Worm (Caenorhabditis elegans) whole organism, late embryonic: Measurements from ENCODE around the gene oma-1.

Source experiments
- C08G9.2 ChIP-seq: sonication (generic microtip); optimal IDR thresholded peaks from 2 replicates; lab custom pipeline; 2016; ENCODE audit warnings: mild to moderate bottlenecking, missing genetic modification characterization, moderate library complexity, missing compliant biosample characterization
- C38D4.7 ChIP-seq: fragments of 200-800 bp; sonication (Bioruptor generic); optimal IDR thresholded peaks from 2 replicates; lab custom pipeline; 2018; ENCODE audit warnings: mild to moderate bottlenecking, missing genetic modification characterization, moderate library complexity, missing compliant biosample characterization
- K09A11.1 ChIP-seq: sonication (generic microtip); optimal IDR thresholded peaks from 2 replicates; lab custom pipeline; 2017; ENCODE audit warnings: antibody characterized with exemption, mild to moderate bottlenecking, missing genetic modification characterization, missing compliant biosample characterization; ENCODE audit not compliant: insufficient read depth
- T23F11.4 ChIP-seq: fragments of 200-800 bp; sonication (Bioruptor generic); optimal IDR thresholded peaks from 2 replicates; lab custom pipeline; 2018; ENCODE audit warnings: mild to moderate bottlenecking, missing genetic modification characterization, missing compliant biosample characterization
- Y22D7AL.16 ChIP-seq: sonication (generic microtip); optimal IDR thresholded peaks from 2 replicates; lab custom pipeline; 2016; ENCODE audit warnings: missing genetic modification characterization, missing compliant biosample characterization
- ama-1 ChIP-seq: fragments of 150-350 bp; optimal IDR thresholded peaks from 2 replicates; lab custom pipeline; 2014
- ceh-18 ChIP-seq: sonication (generic microtip); optimal IDR thresholded peaks from 2 replicates; lab custom pipeline; 2016; ENCODE audit warnings: missing genetic modification characterization, missing compliant biosample characterization
- ceh-22 ChIP-seq: sonication (generic microtip); optimal IDR thresholded peaks from 2 replicates; lab custom pipeline; 2017; ENCODE audit warnings: missing biosample characterization, missing genetic modification characterization
- ceh-24 ChIP-seq: sonication (generic microtip); optimal IDR thresholded peaks from 2 replicates; lab custom pipeline; 2016; ENCODE audit warnings: mild to moderate bottlenecking, missing genetic modification characterization, missing compliant biosample characterization
- ceh-30 ChIP-seq: fragments of 150-350 bp; optimal IDR thresholded peaks from 2 replicates; lab custom pipeline; 2014; ENCODE audit warnings: missing biosample characterization, missing genetic modification characterization
- ceh-31 ChIP-seq: sonication (generic microtip); optimal IDR thresholded peaks from 2 replicates; lab custom pipeline; 2016; ENCODE audit warnings: missing genetic modification characterization, missing compliant biosample characterization
- ceh-45 ChIP-seq: fragments of 200-800 bp; sonication (Bioruptor generic); IDR thresholded peaks from 2 replicates; pipeline ENCODE4 v1.3.6; 2022; ENCODE audit warnings: missing genetic modification reagents, missing genetic modification characterization, missing compliant biosample characterization
- ceh-48 ChIP-seq: sonication (generic microtip); optimal IDR thresholded peaks from 2 replicates; lab custom pipeline; 2016; ENCODE audit warnings: missing genetic modification characterization, inconsistent platforms, missing compliant biosample characterization
- ceh-6 ChIP-seq: fragments of 200-800 bp; sonication (Bioruptor generic); optimal IDR thresholded peaks from 2 replicates; lab custom pipeline; 2018; ENCODE audit warnings: mild to moderate bottlenecking, missing genetic modification characterization, missing compliant biosample characterization
- ceh-9 ChIP-seq: sonication (generic microtip); optimal IDR thresholded peaks from 2 replicates; lab custom pipeline; 2016; ENCODE audit warnings: mild to moderate bottlenecking, missing genetic modification characterization, inconsistent platforms, missing compliant biosample characterization
- che-1 ChIP-seq: sonication (generic microtip); optimal IDR thresholded peaks from 2 replicates; lab custom pipeline; 2016; ENCODE audit warnings: mild to moderate bottlenecking, missing genetic modification characterization, missing compliant biosample characterization
- dmd-4 ChIP-seq: sonication (generic microtip); optimal IDR thresholded peaks from 2 replicates; lab custom pipeline; 2016; ENCODE audit warnings: borderline replicate concordance, missing genetic modification characterization, missing compliant biosample characterization
- elt-2 ChIP-seq: sonication (generic microtip); optimal IDR thresholded peaks from 2 replicates; lab custom pipeline; 2016; ENCODE audit warnings: missing genetic modification reagents, missing genetic modification characterization, missing compliant biosample characterization
- elt-4 ChIP-seq: sonication (generic microtip); optimal IDR thresholded peaks from 2 replicates; lab custom pipeline; 2016; ENCODE audit warnings: missing genetic modification characterization, missing compliant biosample characterization
- fkh-10 ChIP-seq: fragments of 150-350 bp; optimal IDR thresholded peaks from 2 replicates; lab custom pipeline; 2014; ENCODE audit warnings: missing biosample characterization, missing genetic modification reagents, missing genetic modification characterization
- fkh-6 ChIP-seq: sonication (generic microtip); optimal IDR thresholded peaks from 2 replicates; lab custom pipeline; 2016; ENCODE audit warnings: missing genetic modification characterization, missing compliant biosample characterization
- gmeb-2 ChIP-seq: sonication (generic microtip); optimal IDR thresholded peaks from 2 replicates; lab custom pipeline; 2016; ENCODE audit warnings: missing genetic modification characterization, inconsistent platforms, missing compliant biosample characterization
- hlh-13 ChIP-seq: fragments of 200-800 bp; sonication (Bioruptor generic); optimal IDR thresholded peaks from 2 replicates; lab custom pipeline; 2018; ENCODE audit warnings: mild to moderate bottlenecking, missing genetic modification characterization, missing compliant biosample characterization
- hlh-30 ChIP-seq: sonication (generic microtip); optimal IDR thresholded peaks from 2 replicates; lab custom pipeline; 2017; ENCODE audit warnings: antibody characterized with exemption, missing genetic modification characterization, missing compliant biosample characterization; ENCODE audit not compliant: insufficient read depth
- hlh-8 ChIP-seq: sonication (generic microtip); optimal IDR thresholded peaks from 2 replicates; lab custom pipeline; 2016; ENCODE audit warnings: missing genotype, missing genetic modification characterization, missing compliant biosample characterization
- lim-6 ChIP-seq: sonication (generic microtip); optimal IDR thresholded peaks from 2 replicates; lab custom pipeline; 2016; ENCODE audit warnings: missing genetic modification characterization, missing compliant biosample characterization
- lin-11 ChIP-seq: fragments of 200-800 bp; sonication (Bioruptor generic); optimal IDR thresholded peaks from 2 replicates; lab custom pipeline; 2018; ENCODE audit warnings: mild to moderate bottlenecking, missing genetic modification characterization, missing compliant biosample characterization
- nfya-1 ChIP-seq: sonication (generic microtip); optimal IDR thresholded peaks from 2 replicates; lab custom pipeline; 2017; ENCODE audit warnings: missing genetic modification characterization, mild to moderate bottlenecking, missing compliant biosample characterization, antibody characterized with exemption, moderate library complexity
- nhr-232 ChIP-seq: sonication (generic microtip); optimal IDR thresholded peaks from 2 replicates; lab custom pipeline; 2016; ENCODE audit warnings: missing genetic modification characterization, missing compliant biosample characterization
- npax-4 ChIP-seq: sonication (generic microtip); optimal IDR thresholded peaks from 2 replicates; lab custom pipeline; 2016; ENCODE audit warnings: missing genetic modification characterization, missing compliant biosample characterization
- pag-3 ChIP-seq: sonication (generic microtip); optimal IDR thresholded peaks from 2 replicates; lab custom pipeline; 2016; ENCODE audit warnings: missing compliant biosample characterization, missing genetic modification characterization, borderline replicate concordance
- pat-9 ChIP-seq: fragments of 200-800 bp; sonication (Bioruptor generic); optimal IDR thresholded peaks from 2 replicates; lab custom pipeline; 2018; ENCODE audit warnings: mild to moderate bottlenecking, missing genetic modification characterization, moderate library complexity, missing compliant biosample characterization
- pax-1 ChIP-seq: fragments of 150-350 bp; optimal IDR thresholded peaks from 2 replicates; lab custom pipeline; 2014; ENCODE audit warnings: missing biosample characterization, missing genetic modification characterization
- pha-2 ChIP-seq: sonication (generic microtip); optimal IDR thresholded peaks from 2 replicates; lab custom pipeline; 2017; ENCODE audit warnings: mild to moderate bottlenecking, missing genetic modification characterization, missing compliant biosample characterization
- pha-4 ChIP-seq: fragments of 150-350 bp; optimal IDR thresholded peaks from 2 replicates; lab custom pipeline; 2018; ENCODE audit warnings: missing biosample characterization, missing genetic modification reagents, missing genetic modification characterization
- pros-1 ChIP-seq: fragments of 150-350 bp; optimal IDR thresholded peaks from 2 replicates; lab custom pipeline; 2014; ENCODE audit warnings: missing biosample characterization, missing genetic modification reagents, missing genetic modification characterization
- ref-2 ChIP-seq: sonication (generic microtip); optimal IDR thresholded peaks from 2 replicates; lab custom pipeline; 2016; ENCODE audit warnings: missing genetic modification characterization, missing compliant biosample characterization
- sdc-2 ChIP-seq: sonication (generic microtip); optimal IDR thresholded peaks from 2 replicates; lab custom pipeline; 2016; ENCODE audit warnings: missing genotype, missing genetic modification characterization, missing compliant biosample characterization
- sox-4 ChIP-seq: sonication (generic microtip); optimal IDR thresholded peaks from 2 replicates; lab custom pipeline; 2017; ENCODE audit warnings: mild to moderate bottlenecking, missing genetic modification characterization, inconsistent platforms, missing compliant biosample characterization
- syd-9 ChIP-seq: sonication (generic microtip); optimal IDR thresholded peaks from 2 replicates; lab custom pipeline; 2016; ENCODE audit warnings: mild to moderate bottlenecking, missing genetic modification characterization, moderate library complexity, missing compliant biosample characterization
- tbx-2 ChIP-seq: sonication (generic microtip); optimal IDR thresholded peaks from 2 replicates; lab custom pipeline; 2016; ENCODE audit warnings: missing genetic modification characterization, missing compliant biosample characterization
- ttx-3 ChIP-seq: sonication (generic microtip); optimal IDR thresholded peaks from 2 replicates; lab custom pipeline; 2016; ENCODE audit warnings: missing genetic modification reagents, missing genetic modification characterization, missing compliant biosample characterization
- unc-42 ChIP-seq: sonication (generic microtip); optimal IDR thresholded peaks from 2 replicates; lab custom pipeline; 2016; ENCODE audit warnings: missing genotype, missing genetic modification characterization, missing compliant biosample characterization
- unc-55 ChIP-seq: sonication (generic microtip); optimal IDR thresholded peaks from 2 replicates; lab custom pipeline; 2017; ENCODE audit warnings: missing biosample characterization, missing genetic modification reagents, missing genetic modification characterization
- zip-5 ChIP-seq: sonication (generic microtip); optimal IDR thresholded peaks from 2 replicates; lab custom pipeline; 2016; ENCODE audit warnings: missing genetic modification characterization, missing compliant biosample characterization

oma-1 gene

DNA sequence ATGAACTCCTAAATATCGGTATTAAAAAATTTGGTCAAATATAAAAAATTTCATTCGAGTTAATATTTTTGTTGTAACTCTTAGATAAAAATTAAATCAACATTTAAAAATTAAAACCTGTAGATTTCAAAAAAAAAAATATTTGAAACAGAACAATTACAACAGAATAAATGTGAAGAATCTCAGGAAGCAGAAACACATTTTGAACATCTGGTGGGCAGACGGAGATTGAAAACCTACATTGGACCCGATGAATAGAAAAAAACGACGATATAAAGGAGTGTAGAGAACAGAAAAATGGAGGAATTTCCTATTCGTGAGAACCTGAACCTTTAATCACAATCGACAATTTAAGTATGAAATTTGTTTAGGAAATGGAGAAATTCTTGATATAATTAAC is 35.4 kb downstream of the oma-1 start:
- TF ChIP-seq hlh-8 (tag; lab: Kevin White, UChicago) (peak; percentile 61), C08G9.2 (tag; lab: Kevin White, UChicago) (no peak)

DNA sequence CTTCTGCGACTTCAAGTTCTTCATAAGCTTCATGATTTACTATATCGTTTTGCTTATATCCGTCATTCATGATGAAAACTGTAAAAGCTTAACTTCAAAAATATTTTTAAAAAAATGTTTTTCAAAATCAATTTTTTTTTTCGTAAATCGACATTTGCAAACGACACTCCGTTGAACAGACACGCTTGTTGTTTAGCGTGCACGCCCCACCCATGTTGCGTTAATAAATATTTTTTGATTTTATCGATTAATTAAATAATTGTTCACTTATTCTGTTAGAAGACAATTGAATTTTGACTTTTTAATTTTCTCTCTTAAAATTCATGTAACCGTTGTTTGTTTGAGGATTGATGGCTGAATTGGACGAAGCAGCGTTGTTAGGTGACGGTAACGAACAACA is 37.2 kb downstream of the oma-1 start, which contains the start of the genes D1046.2 and cfim-2:
Gene D1046.2 (minus strand): TSS at position 78 of the 400 bp plus-strand sequence.
Gene cfim-2 (plus strand): TSS at position 335 of the 400 bp plus-strand sequence.
- peak; percentile 53 for TF ChIP-seq ceh-48 (tag; lab: Kevin White, UChicago)
- TF ChIP-seq zip-5 = no peak
- TF ChIP-seq tbx-2 (tag; lab: Kevin White, UChicago) = no peak
- peak; percentile 7 for TF ChIP-seq unc-42 (tag; lab: Kevin White, UChicago)
- no peak for TF ChIP-seq dmd-4 (tag; lab: Kevin White, UChicago)
- TF ChIP-seq sox-4 (tag; lab: Kevin White, UChicago) = no peak
- TF ChIP-seq, all 69 proteins: peak for 2

DNA sequence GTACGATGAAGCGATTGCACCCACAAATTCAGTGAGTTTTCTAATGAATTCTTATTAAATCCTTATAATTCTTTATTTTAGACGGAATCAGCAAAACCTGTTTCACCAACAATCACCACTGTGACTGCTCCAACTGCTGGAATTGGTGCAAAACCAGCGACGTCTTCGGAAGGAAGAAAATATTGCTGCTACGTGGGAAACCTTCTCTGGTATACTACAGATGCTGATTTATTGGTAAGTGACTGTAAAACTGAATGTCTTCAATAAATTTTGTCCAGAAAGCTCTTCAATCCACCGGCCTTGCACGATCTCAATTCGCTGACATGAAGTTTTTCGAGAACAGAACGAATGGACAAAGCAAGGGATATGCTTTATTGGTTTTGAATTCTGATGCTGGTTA is 37.7 kb downstream of the oma-1 start:
- TF ChIP-seq pha-2 (tag; lab: Kevin White, UChicago) = no peak
- no peak for TF ChIP-seq che-1 (tag; lab: Kevin White, UChicago)

DNA sequence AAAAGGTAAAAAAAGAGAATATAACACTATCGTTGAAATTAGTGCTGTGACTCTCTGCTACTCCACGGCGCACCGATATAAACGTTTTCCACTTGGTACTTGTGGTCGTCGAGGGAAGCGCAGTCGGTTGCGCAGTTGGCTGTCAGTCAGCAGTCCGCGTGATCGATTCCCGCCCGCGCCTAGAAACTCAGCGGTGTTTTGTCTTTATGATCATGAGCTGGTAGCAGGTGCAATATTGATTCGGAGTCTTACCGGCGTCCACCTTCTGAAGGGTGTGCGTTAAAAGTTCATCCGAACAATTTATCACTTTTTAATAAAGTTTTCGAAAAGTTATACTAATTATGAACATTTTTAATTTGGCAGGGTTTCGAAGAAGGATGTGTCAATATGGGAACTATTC is 38.3 kb downstream of the oma-1 start:
- TF ChIP-seq hlh-8 (tag; lab: Kevin White, UChicago) = peak; percentile 73
- peak; percentile 96 for TF ChIP-seq hlh-13 (GFP tag; lab: Kevin White, UChicago)
- peak; percentile 77 for TF ChIP-seq ceh-30 (tag; lab: Kevin White, UChicago)
- peak; percentile 97 for TF ChIP-seq pat-9
- peak; percentile 78 for TF ChIP-seq npax-4 (tag; lab: Kevin White, UChicago)
- TF ChIP-seq C38D4.7 (GFP tag; lab: Kevin White, UChicago) = peak; percentile 96
- TF ChIP-seq fkh-6 = peak; percentile 90
- peak; percentile 81 for TF ChIP-seq K09A11.1 (tag; lab: Kevin White, UChicago)
- TF ChIP-seq unc-55 (GFP tag; lab: Kevin White, UChicago) = peak; percentile 75
- TF ChIP-seq ama-1 (lab: Kevin White, UChicago) = no peak
- TF ChIP-seq ceh-22 (tag; lab: Kevin White, UChicago) = no peak
- TF ChIP-seq nhr-232 (tag; lab: Kevin White, UChicago) = peak; percentile 94
- TF ChIP-seq ttx-3 = peak; percentile 94
- TF ChIP-seq pax-1 = no peak
- no peak for TF ChIP-seq pha-4
- peak; percentile 40 for TF ChIP-seq fkh-10 (GFP tag; lab: Kevin White, UChicago)
- peak; percentile 80 for TF ChIP-seq lim-6 (tag; lab: Kevin White, UChicago)
- peak; percentile 89 for TF ChIP-seq tbx-2 (tag; lab: Kevin White, UChicago)
- peak; percentile 92 for TF ChIP-seq lin-11 (tag; lab: Kevin White, UChicago)
- TF ChIP-seq pros-1 (tag; lab: Kevin White, UChicago) = peak; percentile 29
- peak; percentile 89 for TF ChIP-seq ceh-31 (tag; lab: Kevin White, UChicago)
- TF ChIP-seq ceh-9 (tag; lab: Kevin White, UChicago) = peak; percentile 71
- TF ChIP-seq elt-2 = peak; percentile 97
- peak; percentile 96 for TF ChIP-seq ceh-45
- peak; percentile 66 for TF ChIP-seq nfya-1 (tag; lab: Kevin White, UChicago)
- peak; percentile 94 for TF ChIP-seq hlh-30 (tag; lab: Kevin White, UChicago)
- TF ChIP-seq ceh-18 (tag; lab: Kevin White, UChicago) = peak; percentile 92
- peak; percentile 96 for TF ChIP-seq gmeb-2 (tag; lab: Kevin White, UChicago)
- peak; percentile 90 for TF ChIP-seq pha-2 (tag; lab: Kevin White, UChicago)
- peak; percentile 45 for TF ChIP-seq zip-5
- peak; percentile 97 for TF ChIP-seq ceh-6 (GFP tag; lab: Kevin White, UChicago)
- TF ChIP-seq pag-3 (tag; lab: Kevin White, UChicago) = peak; percentile 91
- peak; percentile 90 for TF ChIP-seq sdc-2 (tag; lab: Kevin White, UChicago)
- TF ChIP-seq elt-4 (tag; lab: Kevin White, UChicago) = no peak
- peak; percentile 96 for TF ChIP-seq dmd-4 (tag; lab: Kevin White, UChicago)
- TF ChIP-seq Y22D7AL.16 (tag; lab: Kevin White, UChicago) = peak; percentile 89
- peak; percentile 91 for TF ChIP-seq ceh-24 (tag; lab: Kevin White, UChicago)
- TF ChIP-seq syd-9 (tag; lab: Kevin White, UChicago) = peak; percentile 91
- peak; percentile 96 for TF ChIP-seq che-1 (tag; lab: Kevin White, UChicago)
- peak; percentile 97 for TF ChIP-seq T23F11.4 (GFP tag; lab: Kevin White, UChicago)
- peak; percentile 89 for TF ChIP-seq ref-2 (tag; lab: Kevin White, UChicago)
